Worm (Caenorhabditis elegans) whole organism, L1 larva: ENCODE results near the gene K05F1.1.

ENCODE experiments used
- C16A3.4 ChIP-seq: fragments of 150-350 bp; optimal IDR thresholded peaks from 2 replicates; lab custom pipeline; 2014; ENCODE audit warnings: missing biosample characterization, missing genetic modification characterization
- Y116A8C.19 ChIP-seq: sonication (generic microtip); optimal IDR thresholded peaks from 2 replicates; lab custom pipeline; 2016; ENCODE audit warnings: missing compliant biosample characterization, missing genetic modification characterization, borderline replicate concordance
- aha-1 ChIP-seq: fragments of 150-350 bp; optimal IDR thresholded peaks from 2 replicates; lab custom pipeline; 2014; ENCODE audit warnings: missing biosample characterization, missing genetic modification characterization
- alr-1 ChIP-seq: fragments of 200-800 bp; sonication (Bioruptor generic); optimal IDR thresholded peaks from 2 replicates; lab custom pipeline; 2018; ENCODE audit warnings: borderline replicate concordance, mild to moderate bottlenecking, missing genetic modification characterization, missing compliant biosample characterization
- aly-2 ChIP-seq: fragments of 150-350 bp; optimal IDR thresholded peaks from 2 replicates; lab custom pipeline; 2014; ENCODE audit warnings: missing biosample characterization, missing genetic modification characterization
- blmp-1 ChIP-seq: fragments of 150-350 bp; optimal IDR thresholded peaks from 2 replicates; lab custom pipeline; 2014; ENCODE audit warnings: missing biosample characterization, missing genetic modification characterization
- ceh-63 ChIP-seq: fragments of 200-800 bp; sonication (Bioruptor generic); optimal IDR thresholded peaks from 2 replicates; lab custom pipeline; 2018; ENCODE audit warnings: mild to moderate bottlenecking, missing genetic modification characterization, missing compliant biosample characterization
- ceh-8 ChIP-seq: fragments of 200-800 bp; sonication (Bioruptor generic); optimal IDR thresholded peaks from 2 replicates; lab custom pipeline; 2018; ENCODE audit warnings: mild to moderate bottlenecking, missing genetic modification characterization, moderate library complexity, missing compliant biosample characterization
- ceh-82 ChIP-seq, 3 experiments: fragments of 150-350 bp in 1 of 3; sonication (generic microtip) in 2 of 3; optimal IDR thresholded peaks; 2 replicates each; lab custom pipeline; 2014 to 2017; ENCODE audit warnings: missing biosample characterization in 3 of 3, missing genetic modification characterization in 3 of 3
- ceh-88 ChIP-seq: fragments of 200-800 bp; sonication (Bioruptor generic); IDR thresholded peaks from 2 replicates; pipeline ENCODE4 v1.3.6; 2022; ENCODE audit warnings: missing genetic modification characterization, missing compliant biosample characterization
- ceh-90 ChIP-seq: sonication (generic microtip); optimal IDR thresholded peaks from 2 replicates; lab custom pipeline; 2016; ENCODE audit warnings: missing genetic modification characterization, missing compliant biosample characterization
- efl-1 ChIP-seq, 4 experiments: fragments of 150-350 bp; optimal IDR thresholded peaks in 3 of 4; peaks in 1 of 4; 1 replicate in 1 of 4; 2 replicates in 3 of 4; lab custom pipeline; 2014; ENCODE audit warnings: missing biosample characterization in 2 of 4, missing genetic modification characterization in 2 of 4, missing genetic modification reagents in 2 of 4
- efl-3 ChIP-seq: fragments of 200-800 bp; sonication (Bioruptor generic); optimal IDR thresholded peaks from 2 replicates; lab custom pipeline; 2018; ENCODE audit warnings: mild to moderate bottlenecking, missing genetic modification characterization, missing compliant biosample characterization
- elt-2 ChIP-seq: sonication (generic microtip); optimal IDR thresholded peaks from 2 replicates; lab custom pipeline; 2016; ENCODE audit warnings: missing genetic modification characterization, mild to moderate bottlenecking, inconsistent platforms, missing compliant biosample characterization, missing genetic modification reagents
- fkh-10 ChIP-seq: sonication (generic microtip); optimal IDR thresholded peaks from 2 replicates; lab custom pipeline; 2017; ENCODE audit warnings: missing biosample characterization, missing genetic modification reagents, missing genetic modification characterization
- fkh-8 ChIP-seq: sonication (generic microtip); optimal IDR thresholded peaks from 2 replicates; lab custom pipeline; 2016; ENCODE audit warnings: mild to moderate bottlenecking, missing genetic modification characterization, missing compliant biosample characterization
- fos-1 ChIP-seq: fragments of 150-350 bp; optimal IDR thresholded peaks from 2 replicates; lab custom pipeline; 2014; ENCODE audit warnings: missing biosample characterization, missing genetic modification characterization
- hlh-17 ChIP-seq: fragments of 200-800 bp; sonication (Bioruptor generic); optimal IDR thresholded peaks from 2 replicates; lab custom pipeline; 2018; ENCODE audit warnings: missing genetic modification characterization, mild to moderate bottlenecking, missing compliant biosample characterization, moderate library complexity, borderline replicate concordance
- hlh-4 ChIP-seq: sonication (generic microtip); optimal IDR thresholded peaks from 2 replicates; lab custom pipeline; 2016; ENCODE audit warnings: mild to moderate bottlenecking, missing genetic modification characterization, missing compliant biosample characterization
- hpl-2 ChIP-seq: fragments of 150-350 bp; optimal IDR thresholded peaks from 2 replicates; lab custom pipeline; 2014; ENCODE audit warnings: missing biosample characterization, missing genetic modification reagents, missing genetic modification characterization
- isw-1 ChIP-seq: fragments of 200-800 bp; sonication (Bioruptor generic); IDR thresholded peaks from 2 replicates; pipeline ENCODE4 v1.3.6; 2022; ENCODE audit warnings: missing genetic modification characterization, missing compliant biosample characterization
- lin-14 ChIP-seq: fragments of 200-800 bp; sonication (Bioruptor generic); optimal IDR thresholded peaks from 2 replicates; lab custom pipeline; 2018; ENCODE audit warnings: mild to moderate bottlenecking, missing genetic modification characterization, moderate library complexity, missing compliant biosample characterization
- lin-15B ChIP-seq: fragments of 150-350 bp; sonication (generic microtip); optimal IDR thresholded peaks from 3 replicates; lab custom pipeline; 2014; ENCODE audit warnings: missing biosample characterization, missing genetic modification characterization
- lin-35 ChIP-seq, 2 experiments: fragments of 150-350 bp; optimal IDR thresholded peaks; 2 replicates each; lab custom pipeline; 2014; ENCODE audit warnings: missing biosample characterization in 2 of 2, missing genetic modification characterization in 2 of 2, missing genetic modification reagents in 2 of 2
- lsy-2 ChIP-seq, 2 experiments: fragments of 150-350 bp; optimal IDR thresholded peaks; 2 replicates each; lab custom pipeline; 2014; ENCODE audit warnings: missing biosample characterization in 2 of 2, missing genetic modification characterization in 2 of 2
- mab-9 ChIP-seq: fragments of 200-800 bp; sonication (Bioruptor generic); IDR thresholded peaks from 2 replicates; pipeline ENCODE4 v1.3.6; 2022; ENCODE audit warnings: missing genetic modification reagents, missing genetic modification characterization, missing compliant biosample characterization
- mdl-1 ChIP-seq, 2 experiments: fragments of 150-350 bp; optimal IDR thresholded peaks; 2 replicates each; lab custom pipeline; 2014 to 2017; ENCODE audit warnings: missing biosample characterization in 2 of 2, missing genetic modification characterization in 2 of 2, inconsistent platforms in 1 of 2
- mef-2 ChIP-seq: fragments of 150-350 bp; optimal IDR thresholded peaks from 2 replicates; lab custom pipeline; 2014; ENCODE audit warnings: missing biosample characterization, missing genetic modification characterization
- mep-1 ChIP-seq: fragments of 150-350 bp; optimal IDR thresholded peaks from 2 replicates; lab custom pipeline; 2014; ENCODE audit warnings: missing biosample characterization, missing genetic modification characterization
- nhr-12 ChIP-seq: sonication (generic microtip); optimal IDR thresholded peaks from 2 replicates; lab custom pipeline; 2017; ENCODE audit warnings: missing biosample characterization, missing genetic modification characterization
- nhr-19 ChIP-seq: fragments of 200-800 bp; sonication (Bioruptor generic); conservative IDR thresholded peaks from 2 replicates; pipeline ENCODE4 v1.3.6; 2022; ENCODE audit warnings: missing genetic modification characterization, missing compliant biosample characterization
- nhr-20 ChIP-seq: sonication (generic microtip); optimal IDR thresholded peaks from 2 replicates; lab custom pipeline; 2016; ENCODE audit warnings: mild to moderate bottlenecking, missing genetic modification characterization, missing compliant biosample characterization
- nhr-237 ChIP-seq: fragments of 150-350 bp; optimal IDR thresholded peaks from 2 replicates; lab custom pipeline; 2014; ENCODE audit warnings: missing biosample characterization, missing genetic modification characterization
- nhr-28 ChIP-seq: fragments of 150-350 bp; optimal IDR thresholded peaks from 2 replicates; lab custom pipeline; 2014; ENCODE audit warnings: missing biosample characterization, missing genetic modification characterization
- nhr-71 ChIP-seq: sonication (generic microtip); optimal IDR thresholded peaks from 2 replicates; lab custom pipeline; 2016; ENCODE audit warnings: mild to moderate bottlenecking, missing genetic modification characterization, moderate library complexity, missing compliant biosample characterization
- nhr-76 ChIP-seq: sonication (generic microtip); optimal IDR thresholded peaks from 2 replicates; lab custom pipeline; 2017; ENCODE audit warnings: missing biosample characterization, missing genetic modification characterization
- nhr-84 ChIP-seq: sonication (generic microtip); optimal IDR thresholded peaks from 2 replicates; lab custom pipeline; 2017; ENCODE audit warnings: missing biosample characterization, missing genetic modification characterization
- nhr-85 ChIP-seq: sonication (generic microtip); peaks from one replicate; lab custom pipeline; 2016; ENCODE audit warnings: missing genetic modification characterization, inconsistent platforms, missing compliant biosample characterization
- pag-3 ChIP-seq: sonication (generic microtip); optimal IDR thresholded peaks from 2 replicates; lab custom pipeline; 2017; ENCODE audit warnings: missing genetic modification characterization, mild to moderate bottlenecking, missing compliant biosample characterization, antibody characterized with exemption, borderline replicate concordance; ENCODE audit not compliant: insufficient read depth
- pqm-1 ChIP-seq: sonication (generic microtip); optimal IDR thresholded peaks from 3 replicates; lab custom pipeline; 2017; ENCODE audit warnings: missing biosample characterization, missing genetic modification characterization
- rnt-1 ChIP-seq: sonication (generic microtip); optimal IDR thresholded peaks from 2 replicates; lab custom pipeline; 2016; ENCODE audit warnings: mild to moderate bottlenecking, missing genetic modification characterization, moderate library complexity, missing compliant biosample characterization
- skn-1 ChIP-seq: fragments of 150-350 bp; optimal IDR thresholded peaks from 2 replicates; lab custom pipeline; 2014; ENCODE audit warnings: missing biosample characterization, missing genetic modification characterization
- snpc-4 ChIP-seq: fragments of 150-350 bp; optimal IDR thresholded peaks from 2 replicates; lab custom pipeline; 2014; ENCODE audit warnings: missing biosample characterization, missing genetic modification characterization
- sptf-1 ChIP-seq: fragments of 150-350 bp; optimal IDR thresholded peaks from 2 replicates; lab custom pipeline; 2014; ENCODE audit warnings: missing biosample characterization, missing genetic modification characterization
- sup-37 ChIP-seq: fragments of 200-800 bp; sonication (Bioruptor generic); optimal IDR thresholded peaks from 2 replicates; lab custom pipeline; 2018; ENCODE audit warnings: mild to moderate bottlenecking, missing genetic modification characterization, missing compliant biosample characterization
- swsn-7 ChIP-seq: sonication (generic microtip); optimal IDR thresholded peaks from 2 replicates; lab custom pipeline; 2016; ENCODE audit warnings: missing genetic modification characterization, missing compliant biosample characterization
- tbx-2 ChIP-seq: sonication (generic microtip); optimal IDR thresholded peaks from 2 replicates; lab custom pipeline; 2016; ENCODE audit warnings: missing genetic modification characterization, missing compliant biosample characterization
- unc-130 ChIP-seq: fragments of 150-350 bp; optimal IDR thresholded peaks from 2 replicates; lab custom pipeline; 2017; ENCODE audit warnings: missing biosample characterization, missing genetic modification characterization, inconsistent platforms
- unc-86 ChIP-seq: sonication (generic microtip); optimal IDR thresholded peaks from 2 replicates; lab custom pipeline; 2016; ENCODE audit warnings: missing genetic modification characterization, missing compliant biosample characterization
- unc-98 ChIP-seq: fragments of 200-800 bp; sonication (Bioruptor generic); IDR thresholded peaks from 2 replicates; pipeline ENCODE4 v1.3.6; 2022; ENCODE audit warnings: missing genetic modification characterization, missing compliant biosample characterization
- zag-1 ChIP-seq: fragments of 150-350 bp; optimal IDR thresholded peaks from 2 replicates; lab custom pipeline; 2014; ENCODE audit warnings: missing biosample characterization, missing genetic modification characterization
- ztf-11 ChIP-seq, 2 experiments: sonication (generic microtip); optimal IDR thresholded peaks; 2 replicates each; lab custom pipeline; 2016 to 2017; ENCODE audit warnings: missing genetic modification characterization in 2 of 2, missing biosample characterization in 1 of 2, missing compliant biosample characterization in 1 of 2

Gene K05F1.1

DNA sequence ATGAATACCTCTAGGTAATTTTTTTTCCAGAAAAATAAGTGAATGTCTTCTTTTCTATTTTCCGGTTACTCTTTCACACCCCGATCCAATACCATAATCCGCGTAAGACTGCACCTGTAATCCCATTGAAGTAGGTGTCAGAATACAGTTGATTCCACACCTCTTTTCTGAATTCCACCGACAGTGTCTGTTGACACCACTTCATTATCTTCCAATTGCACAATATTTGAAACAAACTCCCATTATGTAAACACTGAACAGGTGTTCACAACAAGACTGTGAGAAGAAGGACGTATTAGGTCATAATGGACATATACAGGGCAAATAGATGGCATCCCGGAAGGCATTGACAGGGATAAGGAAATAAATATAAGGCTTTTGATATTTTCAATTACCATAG lies 23.8 kb upstream of the K05F1.1 start:
- no peak for TF ChIP-seq efl-3
- no peak for TF ChIP-seq swsn-7 (tag; lab: Kevin White, UChicago)
- no peak for TF ChIP-seq pqm-1 (tag; lab: Kevin White, UChicago)
- TF ChIP-seq sup-37 (GFP tag; lab: Kevin White, UChicago): no peak
- TF ChIP-seq alr-1 (tag; lab: Kevin White, UChicago): no peak
- no peak for TF ChIP-seq lin-14
- no peak for TF ChIP-seq blmp-1
- TF ChIP-seq nhr-28 (tag; lab: Kevin White, UChicago): no peak
- no peak for TF ChIP-seq elt-2 (tag; lab: Kevin White, UChicago)
- TF ChIP-seq ztf-11 (tag; optimal IDR thresholded peaks at IDR 0.05; lab: Kevin White, UChicago): no peak
- no peak for TF ChIP-seq pag-3
- TF ChIP-seq sptf-1: no peak
- TF ChIP-seq, all 84 proteins: peak for 0

- TF ChIP-seq lsy-2 (tag; optimal IDR thresholded peaks at IDR 0.05; lab: Kevin White, UChicago): peak; percentile 10 to 53
- TF ChIP-seq ceh-82 (tag; optimal IDR thresholded peaks at IDR 0.05; lab: Kevin White, UChicago): peak in 2 of 3 experiments; percentile 22 to 55
- peak; percentile 34 for TF ChIP-seq fos-1 (tag; lab: Kevin White, UChicago)
- no peak for TF ChIP-seq ceh-90 (tag; lab: Kevin White, UChicago)
- TF ChIP-seq nhr-237: no peak
- peak; percentile 47 for TF ChIP-seq fkh-8 (tag; lab: Kevin White, UChicago)
- no peak for TF ChIP-seq C16A3.4 (tag; lab: Kevin White, UChicago)
- TF ChIP-seq ceh-63: peak; percentile 9
- no peak for TF ChIP-seq nhr-20 (tag; lab: Kevin White, UChicago)
- TF ChIP-seq tbx-2: peak; percentile 28
- TF ChIP-seq hlh-4 (tag; lab: Kevin White, UChicago): no peak
- TF ChIP-seq blmp-1: no peak
- no peak for TF ChIP-seq snpc-4
- TF ChIP-seq sup-37 (GFP tag; lab: Kevin White, UChicago): no peak
- no peak for TF ChIP-seq mab-9 (GFP tag; lab: Robert Waterston, UW)
- TF ChIP-seq unc-98 (GFP tag; lab: Robert Waterston, UW): no peak
- no peak for TF ChIP-seq mef-2 (tag; lab: Kevin White, UChicago)
- TF ChIP-seq mep-1 (tag; lab: Kevin White, UChicago): peak; percentile 52
- peak; percentile 88 for TF ChIP-seq lin-14
- 0 out of 2 replicates have a peak, but pooled peaks have one; percentile 4 for TF ChIP-seq isw-1
- no peak for TF ChIP-seq unc-130 (tag; lab: Kevin White, UChicago)
- TF ChIP-seq nhr-84: no peak
- no peak for TF ChIP-seq hpl-2 (GFP tag; lab: Kevin White, UChicago)
- no peak for TF ChIP-seq ceh-88 (GFP tag; lab: Robert Waterston, UW)
- no peak for TF ChIP-seq fkh-10 (GFP tag; lab: Kevin White, UChicago)
- TF ChIP-seq aha-1 (tag; lab: Kevin White, UChicago): no peak
- no peak for TF ChIP-seq elt-2 (tag; lab: Kevin White, UChicago)
- no peak for TF ChIP-seq nhr-85
- TF ChIP-seq nhr-12 (tag; lab: Kevin White, UChicago): no peak
- TF ChIP-seq lin-15B (tag; lab: Kevin White, UChicago): no peak
- no peak for TF ChIP-seq Y116A8C.19 (tag; lab: Kevin White, UChicago)
- TF ChIP-seq nhr-76: no peak
- TF ChIP-seq skn-1 (tag; lab: Kevin White, UChicago): no peak
- TF ChIP-seq nhr-71 (tag; lab: Kevin White, UChicago): peak; percentile 51
- TF ChIP-seq nhr-19: peak; percentile 17; the same call in 1 of the 2 replicates
- TF ChIP-seq lin-35 (GFP tag; optimal IDR thresholded peaks at IDR 0.05; lab: Kevin White, UChicago): peak in 1 of 2 experiments; percentile 8
- no peak for TF ChIP-seq hlh-17 (GFP tag; lab: Kevin White, UChicago)
- peak; percentile 36 for TF ChIP-seq rnt-1 (tag; lab: Kevin White, UChicago)
- TF ChIP-seq unc-86: peak; percentile 17
- peak; percentile 10 to 44 for TF ChIP-seq efl-1 (optimal IDR thresholded peaks at IDR 0.05; lab: Kevin White, UChicago)
- no peak for TF ChIP-seq efl-1 (GFP tag; optimal IDR thresholded peaks at IDR 0.05 in 1 of 2; lab: Kevin White, UChicago)
- no peak for TF ChIP-seq mdl-1 (tag; optimal IDR thresholded peaks at IDR 0.05; lab: Kevin White, UChicago)
- no peak for TF ChIP-seq aly-2
- TF ChIP-seq ceh-8: no peak
- no peak for TF ChIP-seq zag-1 (tag; lab: Kevin White, UChicago)
Observed at ce11 chrII:5779866-5780265, 21.3 kb upstream of the K05F1.1 start.
